Fruit fly (Drosophila melanogaster) whole organism, embryonic: ENCODE data around the gene wisp.

Experiments
- B-H1 ChIP-seq: fragments of 200-800 bp; sonication (Bioruptor generic); IDR thresholded peaks from 3 replicates; pipeline ENCODE4 v1.3.6; 2022; ENCODE audit warnings: missing biosample characterization, missing genetic modification characterization
- CG10147 ChIP-seq: fragments of 200-800 bp; sonication (Bioruptor generic); optimal IDR thresholded peaks from 2 replicates; lab custom pipeline; 2019; ENCODE audit warnings: missing biosample characterization, mild to moderate bottlenecking, missing genetic modification characterization, moderate library complexity
- CG11093 ChIP-seq: fragments of 200-800 bp; sonication (Bioruptor generic); IDR thresholded peaks from 3 replicates; pipeline ENCODE4 v1.3.6; 2022; ENCODE audit warnings: missing biosample characterization, missing genetic modification characterization
- CG11456 ChIP-seq: fragments of 200-800 bp; sonication (Bioruptor generic); IDR thresholded peaks from 3 replicates; pipeline ENCODE4 v1.3.6; 2022; ENCODE audit warnings: missing biosample characterization, missing genetic modification characterization
- CG12104 ChIP-seq: fragments of 200-800 bp; sonication (Bioruptor generic); optimal IDR thresholded peaks from 3 replicates; lab custom pipeline; 2016; ENCODE audit warnings: missing biosample characterization, missing genetic modification characterization
- CG12659 ChIP-seq: fragments of 200-800 bp; sonication (Bioruptor generic); optimal IDR thresholded peaks from 3 replicates; lab custom pipeline; 2017; ENCODE audit warnings: mild to moderate bottlenecking, missing biosample characterization, missing genetic modification reagents, missing genetic modification characterization
- CG13296 ChIP-seq: fragments of 200-800 bp; sonication (Bioruptor generic); optimal IDR thresholded peaks from 3 replicates; lab custom pipeline; 2018; ENCODE audit warnings: missing biosample characterization, mild to moderate bottlenecking, missing genetic modification characterization
- CG14441 ChIP-seq: fragments of 200-800 bp; sonication (Bioruptor generic); IDR thresholded peaks from 2 replicates; pipeline ENCODE4 v1.3.6; 2022; ENCODE audit warnings: missing biosample characterization, missing genetic modification characterization
- CG15601 ChIP-seq: fragments of 200-800 bp; sonication (Bioruptor generic); optimal IDR thresholded peaks from 3 replicates; lab custom pipeline; 2019; ENCODE audit warnings: missing biosample characterization, mild to moderate bottlenecking, missing genetic modification characterization, moderate library complexity
- CG16863 ChIP-seq: fragments of 200-800 bp; sonication (Bioruptor generic); optimal IDR thresholded peaks from 3 replicates; lab custom pipeline; 2016; ENCODE audit warnings: missing biosample characterization, missing genetic modification characterization
- CG17359 ChIP-seq: fragments of 200-800 bp; sonication (Bioruptor generic); optimal IDR thresholded peaks from 3 replicates; lab custom pipeline; 2018; ENCODE audit warnings: missing biosample characterization, mild to moderate bottlenecking, missing genetic modification characterization, moderate library complexity
- CG17385 ChIP-seq: fragments of 200-800 bp; sonication (Bioruptor generic); optimal IDR thresholded peaks from 3 replicates; lab custom pipeline; 2018; ENCODE audit warnings: missing biosample characterization, mild to moderate bottlenecking, missing genetic modification characterization
- CG2120 ChIP-seq: fragments of 200-800 bp; sonication (Bioruptor generic); optimal IDR thresholded peaks from 3 replicates; lab custom pipeline; 2016; ENCODE audit warnings: missing biosample characterization, missing genetic modification characterization
- CG2202 ChIP-seq: fragments of 200-800 bp; sonication (Bioruptor generic); optimal IDR thresholded peaks from 2 replicates; lab custom pipeline; 2018; ENCODE audit warnings: missing biosample characterization, mild to moderate bottlenecking, missing genetic modification characterization
- CG30020 ChIP-seq: fragments of 200-800 bp; optimal IDR thresholded peaks from 2 replicates; lab custom pipeline; 2019; ENCODE audit warnings: missing biosample characterization, mild to moderate bottlenecking, missing genetic modification characterization, moderate library complexity
- CG30403 ChIP-seq: fragments of 200-800 bp; sonication (Bioruptor generic); optimal IDR thresholded peaks from 3 replicates; lab custom pipeline; 2016; ENCODE audit warnings: missing biosample characterization, missing genetic modification characterization
- CG32767 ChIP-seq: fragments of 200-800 bp; sonication (Bioruptor generic); IDR thresholded peaks from 2 replicates; pipeline ENCODE4 v1.3.6; 2022; ENCODE audit warnings: missing biosample characterization, missing genetic modification characterization
- CG33213 ChIP-seq: fragments of 200-800 bp; sonication (Bioruptor generic); optimal IDR thresholded peaks from 3 replicates; lab custom pipeline; 2016; ENCODE audit warnings: missing biosample characterization, missing genetic modification characterization
- CG3407 ChIP-seq: fragments of 200-800 bp; sonication (Bioruptor generic); optimal IDR thresholded peaks from 2 replicates; lab custom pipeline; 2018; ENCODE audit warnings: missing biosample characterization, mild to moderate bottlenecking, missing genetic modification characterization
- CG34224 ChIP-seq: fragments of 200-800 bp; sonication (Bioruptor generic); IDR thresholded peaks from 3 replicates; pipeline ENCODE4 v1.3.6; 2022; ENCODE audit warnings: missing biosample characterization, missing genetic modification characterization; ENCODE audit not compliant: partially characterized antibody
- CG4707 ChIP-seq: fragments of 200-800 bp; sonication (Bioruptor generic); optimal IDR thresholded peaks from 2 replicates; lab custom pipeline; 2018; ENCODE audit warnings: missing biosample characterization, mild to moderate bottlenecking, missing genetic modification characterization, moderate library complexity
- CG6175 ChIP-seq: fragments of 200-800 bp; sonication (Bioruptor generic); IDR thresholded peaks from 3 replicates; pipeline ENCODE4 v1.3.6; 2022; ENCODE audit warnings: missing biosample characterization, missing genetic modification characterization
- CG6254 ChIP-seq: fragments of 200-800 bp; sonication (Bioruptor generic); optimal IDR thresholded peaks from 3 replicates; lab custom pipeline; 2017; ENCODE audit warnings: mild to moderate bottlenecking, missing biosample characterization, missing genetic modification reagents, missing genetic modification characterization
- CG7271 ChIP-seq: fragments of 200-800 bp; sonication (Bioruptor generic); optimal IDR thresholded peaks from 2 replicates; lab custom pipeline; 2018; ENCODE audit warnings: missing biosample characterization, mild to moderate bottlenecking, missing genetic modification characterization, moderate library complexity
- CG7372 ChIP-seq: fragments of 200-800 bp; sonication (Bioruptor generic); IDR thresholded peaks from 2 replicates; pipeline ENCODE4 v1.3.6; 2022; ENCODE audit warnings: missing biosample characterization, missing genetic modification characterization
- CG7963 ChIP-seq: fragments of 200-800 bp; sonication (Bioruptor generic); IDR thresholded peaks from 3 replicates; pipeline ENCODE4 v1.3.6; 2022; ENCODE audit warnings: missing biosample characterization, missing genetic modification characterization; ENCODE audit not compliant: partially characterized antibody
- CG8290 ChIP-seq, 3 experiments: fragments of 200-800 bp; sonication (Bioruptor generic); optimal IDR thresholded peaks; 2 replicates each; lab custom pipeline; 2016 to 2019; ENCODE audit warnings: missing biosample characterization in 3 of 3, missing genetic modification characterization in 3 of 3, mild to moderate bottlenecking in 2 of 3, moderate library complexity in 1 of 3
- CG8478 ChIP-seq: fragments of >200 bp; optimal IDR thresholded peaks from 2 replicates; lab custom pipeline; 2018
- CG9797 ChIP-seq: fragments of 200-800 bp; sonication (Bioruptor generic); optimal IDR thresholded peaks from 3 replicates; lab custom pipeline; 2018; ENCODE audit warnings: missing biosample characterization, mild to moderate bottlenecking, missing genetic modification characterization
- Hmx ChIP-seq: fragments of 200-800 bp; sonication (Bioruptor generic); optimal IDR thresholded peaks from 2 replicates; lab custom pipeline; 2016; ENCODE audit warnings: missing biosample characterization, missing genetic modification characterization
- Max ChIP-seq: fragments of 200-800 bp; sonication (Bioruptor generic); optimal IDR thresholded peaks from 2 replicates; lab custom pipeline; 2016; ENCODE audit warnings: missing biosample characterization, mild to moderate bottlenecking, missing genetic modification characterization
- NC2α ChIP-seq: fragments of 200-800 bp; sonication (Bioruptor generic); optimal IDR thresholded peaks from 2 replicates; lab custom pipeline; 2016; ENCODE audit warnings: missing biosample characterization, missing genetic modification characterization
- Ptx1 ChIP-seq: fragments of 200-800 bp; sonication (Bioruptor generic); IDR thresholded peaks from 2 replicates; pipeline ENCODE4 v1.3.6; 2022; ENCODE audit warnings: missing biosample characterization, missing genetic modification characterization
- Rfx ChIP-seq: fragments of 200-800 bp; sonication (Bioruptor generic); IDR thresholded peaks from 2 replicates; pipeline ENCODE4 v1.3.6; 2022; ENCODE audit warnings: missing biosample characterization, missing genetic modification characterization
- ap ChIP-seq: fragments of 200-800 bp; sonication (Bioruptor generic); IDR thresholded peaks from 2 replicates; pipeline ENCODE4 v1.3.6; 2022; ENCODE audit warnings: missing biosample characterization, missing genetic modification characterization
- bab2 ChIP-seq: fragments of 200-800 bp; sonication (Bioruptor generic); optimal IDR thresholded peaks from 2 replicates; lab custom pipeline; 2016; ENCODE audit warnings: missing biosample characterization, missing genetic modification characterization
- bowl ChIP-seq: fragments of 200-800 bp; sonication (Bioruptor generic); IDR thresholded peaks from 2 replicates; pipeline ENCODE4 v1.3.6; 2022; ENCODE audit warnings: missing biosample characterization, missing genetic modification characterization
- chinmo ChIP-seq: fragments of 200-800 bp; sonication (Bioruptor generic); IDR thresholded peaks from 4 replicates; pipeline ENCODE4 v1.3.6; 2022; ENCODE audit warnings: missing biosample characterization, missing genetic modification characterization; ENCODE audit not compliant: partially characterized antibody
- crol ChIP-seq: fragments of 200-800 bp; sonication (Bioruptor generic); IDR thresholded peaks from 2 replicates; pipeline ENCODE4 v1.3.6; 2022; ENCODE audit warnings: missing biosample characterization, missing genetic modification characterization
- dm ChIP-seq: fragments of 200-800 bp; sonication (Bioruptor generic); optimal IDR thresholded peaks from 3 replicates; lab custom pipeline; 2016; ENCODE audit warnings: missing biosample characterization, missing genetic modification characterization
- fd3F ChIP-seq: fragments of 200-800 bp; sonication (Bioruptor generic); optimal IDR thresholded peaks from 2 replicates; lab custom pipeline; 2018; ENCODE audit warnings: missing biosample characterization, mild to moderate bottlenecking, missing genetic modification characterization, moderate library complexity
- gcm ChIP-seq: fragments of 200-800 bp; sonication (Bioruptor generic); optimal IDR thresholded peaks from 2 replicates; lab custom pipeline; 2019; ENCODE audit warnings: missing biosample characterization, mild to moderate bottlenecking, missing genetic modification characterization, moderate library complexity
- lbe ChIP-seq: fragments of 200-800 bp; sonication (Bioruptor generic); optimal IDR thresholded peaks from 2 replicates; lab custom pipeline; 2016; ENCODE audit warnings: missing biosample characterization, mild to moderate bottlenecking, missing genetic modification characterization
- mirr ChIP-seq: fragments of 200-800 bp; sonication (Bioruptor generic); optimal IDR thresholded peaks from 3 replicates; lab custom pipeline; 2018; ENCODE audit warnings: missing biosample characterization, mild to moderate bottlenecking, missing genetic modification characterization
- pros ChIP-seq: fragments of 200-800 bp; sonication (Bioruptor generic); optimal IDR thresholded peaks from 3 replicates; lab custom pipeline; 2019; ENCODE audit warnings: missing biosample characterization, mild to moderate bottlenecking, missing genetic modification characterization, moderate library complexity
- run ChIP-seq: fragments of 200-800 bp; sonication (Bioruptor generic); optimal IDR thresholded peaks from 3 replicates; lab custom pipeline; 2018; ENCODE audit warnings: missing biosample characterization, mild to moderate bottlenecking, missing genetic modification characterization
- ssp ChIP-seq: fragments of 200-800 bp; sonication (Bioruptor generic); IDR thresholded peaks from 2 replicates; pipeline ENCODE4 v1.3.6; 2022; ENCODE audit warnings: missing biosample characterization, missing genetic modification characterization
- usp ChIP-seq: fragments of >200 bp; optimal IDR thresholded peaks from 2 replicates; lab custom pipeline; 2017; ENCODE audit warnings: missing biosample characterization, missing genetic modification characterization
- zen ChIP-seq: fragments of 200-800 bp; sonication (Bioruptor generic); optimal IDR thresholded peaks from 3 replicates; lab custom pipeline; 2018; ENCODE audit warnings: missing biosample characterization, mild to moderate bottlenecking, missing genetic modification characterization, moderate library complexity
- zfh2 ChIP-seq: fragments of 200-800 bp; sonication (Bioruptor generic); optimal IDR thresholded peaks from 2 replicates; lab custom pipeline; 2016; ENCODE audit warnings: missing biosample characterization, missing genetic modification characterization

wisp gene

DNA sequence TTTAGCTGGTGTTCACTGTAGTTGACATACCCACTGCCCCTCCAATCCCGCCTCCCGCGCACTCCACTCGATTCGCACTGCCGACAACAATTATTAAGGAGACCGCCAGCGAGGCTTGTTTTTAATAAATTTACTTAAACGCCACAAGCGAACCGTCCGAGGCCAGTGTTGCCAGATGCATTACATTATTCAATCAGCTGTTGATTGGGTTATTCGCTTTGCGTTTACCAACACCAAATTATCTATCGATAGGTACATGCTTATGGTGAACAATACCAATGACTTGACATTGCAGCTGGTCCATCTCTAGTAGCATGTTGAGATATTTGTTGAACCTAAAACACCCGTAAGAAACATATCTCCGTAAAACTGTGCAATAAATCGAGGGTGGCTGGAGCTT is 6.8 kb upstream of the wisp start, which contains the start of the genes CG10353 and SelG (continued):
- no peak for TF ChIP-seq fd3F (GFP tag; lab: Kevin White, UChicago)
- TF ChIP-seq usp: no peak
- peak; percentile 75 for TF ChIP-seq CG2120 (GFP tag; lab: Kevin White, UChicago)
- TF ChIP-seq mirr (GFP tag; lab: Kevin White, UChicago): peak; percentile 59
- TF ChIP-seq CG30403: peak; percentile 19

dm6 chrX:11888142-11888541 is 5.6 kb upstream of the wisp start, which contains the start of gene CG1840:
CG1840 (plus strand) TSS chrX:11888352.
- no peak for TF ChIP-seq dm (GFP tag; lab: Kevin White, UChicago)
- TF ChIP-seq CG17385 (GFP tag; lab: Kevin White, UChicago): no peak
- TF ChIP-seq CG7372 (GFP tag; lab: Robert Waterston, UW): no peak
- no peak for TF ChIP-seq CG30020 (tag; lab: Kevin White, UChicago)
- TF ChIP-seq Max: no peak
- TF ChIP-seq B-H1 (GFP tag; lab: Robert Waterston, UW): no peak
- TF ChIP-seq CG3407: no peak
- no peak for TF ChIP-seq CG12104 (GFP tag; lab: Kevin White, UChicago)
- TF ChIP-seq CG11093 (GFP tag; lab: Robert Waterston, UW): no peak
- TF ChIP-seq ap (GFP tag; lab: Robert Waterston, UW): no peak
- no peak for TF ChIP-seq CG7271 (tag; lab: Kevin White, UChicago)
- no peak for TF ChIP-seq CG2202 (tag; lab: Kevin White, UChicago)
- TF ChIP-seq ssp: no peak
- no peak for TF ChIP-seq crol (GFP tag; lab: Robert Waterston, UW)
- TF ChIP-seq NC2α (GFP tag; lab: Kevin White, UChicago): no peak
- TF ChIP-seq bowl (GFP tag; lab: Robert Waterston, UW): no peak
- TF ChIP-seq CG8478 (lab: Kevin White, UChicago): no peak
- TF ChIP-seq CG15601: no peak
- no peak for TF ChIP-seq CG11456
- peak; percentile 65 for TF ChIP-seq CG17359
- no peak for TF ChIP-seq CG6175 (GFP tag; lab: Robert Waterston, UW)
- TF ChIP-seq CG12659 (GFP tag; lab: Kevin White, UChicago): peak; percentile 14
- TF ChIP-seq CG16863: no peak
- no peak for TF ChIP-seq CG32767 (GFP tag; lab: Robert Waterston, UW)
- peak; percentile 4 for TF ChIP-seq lbe (GFP tag; lab: Kevin White, UChicago)
- TF ChIP-seq CG6254: no peak
- no peak for TF ChIP-seq CG33213
- no peak for TF ChIP-seq CG9797
- TF ChIP-seq CG13296 (GFP tag; lab: Kevin White, UChicago): no peak
- 0 out of 4 replicates have a peak, but pooled peaks have one; percentile 29 for TF ChIP-seq chinmo (GFP tag; lab: Robert Waterston, UW)
- TF ChIP-seq run (tag; lab: Kevin White, UChicago): no peak
- TF ChIP-seq Ptx1 (GFP tag; lab: Robert Waterston, UW): no peak
- peak; percentile 1 for TF ChIP-seq zfh2 (GFP tag; lab: Kevin White, UChicago)
- TF ChIP-seq CG10147 (GFP tag; lab: Kevin White, UChicago): no peak
- TF ChIP-seq gcm: no peak
- no peak for TF ChIP-seq CG8290 (GFP tag; optimal IDR thresholded peaks at IDR 0.05; lab: Kevin White, UChicago)
- peak in 1 of 2 experiments; percentile 23 for TF ChIP-seq CG8290 (tag; optimal IDR thresholded peaks at IDR 0.05; lab: Kevin White, UChicago)
- TF ChIP-seq zen: no peak
- no peak for TF ChIP-seq CG4707 (GFP tag; lab: Kevin White, UChicago)
- no peak for TF ChIP-seq CG14441 (GFP tag; lab: Robert Waterston, UW)
- TF ChIP-seq bab2: no peak
- no peak for TF ChIP-seq Hmx (GFP tag; lab: Kevin White, UChicago)
- TF ChIP-seq CG34224 (GFP tag; lab: Robert Waterston, UW): peak; percentile 78
- peak; percentile 55; the same call in 2 of the 3 replicates for TF ChIP-seq CG7963
- TF ChIP-seq Rfx: peak; percentile 50; the same call in 1 of the 2 replicates
- TF ChIP-seq pros (GFP tag; lab: Kevin White, UChicago): no peak
